Fruit fly (Drosophila melanogaster) whole organism, embryonic: ENCODE data around the gene Dop1R2.

ENCODE experiments used
- ATbp ChIP-seq: fragments of 200-800 bp; sonication (Bioruptor generic); optimal IDR thresholded peaks from 2 replicates; lab custom pipeline; 2017; ENCODE audit warnings: missing biosample characterization, mild to moderate bottlenecking, missing genetic modification characterization, missing genetic modification reagents
- Adf1 ChIP-seq: fragments of 200-800 bp; sonication (Bioruptor generic); IDR thresholded peaks from 2 replicates; pipeline ENCODE4 v1.3.6; 2022; ENCODE audit warnings: missing biosample characterization, missing genetic modification characterization
- Blimp-1 ChIP-seq: fragments of 200-800 bp; sonication (Bioruptor generic); optimal IDR thresholded peaks from 3 replicates; lab custom pipeline; 2018; ENCODE audit warnings: missing biosample characterization, missing genetic modification characterization, mild to moderate bottlenecking, moderate library complexity, missing genetic modification reagents
- CG10267 ChIP-seq: fragments of 200-800 bp; sonication (Bioruptor generic); optimal IDR thresholded peaks from 2 replicates; lab custom pipeline; 2018; ENCODE audit warnings: missing biosample characterization, mild to moderate bottlenecking, missing genetic modification characterization, moderate library complexity
- CG10366 ChIP-seq: fragments of 200-800 bp; sonication (Bioruptor generic); IDR thresholded peaks from 2 replicates; pipeline ENCODE4 v1.3.6; 2022; ENCODE audit warnings: missing biosample characterization, missing genetic modification characterization
- CG10979 ChIP-seq: fragments of 200-800 bp; sonication (Bioruptor generic); optimal IDR thresholded peaks from 2 replicates; lab custom pipeline; 2018; ENCODE audit warnings: missing biosample characterization, mild to moderate bottlenecking, missing genetic modification characterization, moderate library complexity
- CG11504 ChIP-seq: fragments of 200-800 bp; sonication (Bioruptor generic); optimal IDR thresholded peaks from 3 replicates; lab custom pipeline; 2019; ENCODE audit warnings: missing biosample characterization, mild to moderate bottlenecking, missing genetic modification characterization, moderate library complexity
- CG12391 ChIP-seq: fragments of 200-800 bp; sonication (Bioruptor generic); optimal IDR thresholded peaks from 3 replicates; lab custom pipeline; 2018; ENCODE audit warnings: missing biosample characterization, mild to moderate bottlenecking, missing genetic modification characterization, moderate library complexity
- CG13424 ChIP-seq: fragments of 200-800 bp; sonication (Bioruptor generic); optimal IDR thresholded peaks from 2 replicates; lab custom pipeline; 2019; ENCODE audit warnings: missing biosample characterization, mild to moderate bottlenecking, missing genetic modification characterization, moderate library complexity
- CG15269 ChIP-seq: fragments of 200-800 bp; sonication (Bioruptor generic); optimal IDR thresholded peaks from 2 replicates; lab custom pipeline; 2018; ENCODE audit warnings: missing biosample characterization, mild to moderate bottlenecking, missing genetic modification characterization, moderate library complexity
- CG17186 ChIP-seq: fragments of 200-800 bp; sonication (Bioruptor generic); optimal IDR thresholded peaks from 3 replicates; lab custom pipeline; 2017; ENCODE audit warnings: missing biosample characterization, missing genetic modification reagents, missing genetic modification characterization
- CG17328 ChIP-seq: fragments of 200-800 bp; sonication (Bioruptor generic); IDR thresholded peaks from 2 replicates; pipeline ENCODE4 v1.3.6; 2022; ENCODE audit warnings: missing biosample characterization, missing genetic modification characterization
- CG17359 ChIP-seq: fragments of 200-800 bp; sonication (Bioruptor generic); optimal IDR thresholded peaks from 3 replicates; lab custom pipeline; 2018; ENCODE audit warnings: missing biosample characterization, mild to moderate bottlenecking, missing genetic modification characterization, moderate library complexity
- CG18262 ChIP-seq: fragments of 200-800 bp; optimal IDR thresholded peaks from 3 replicates; lab custom pipeline; 2019; ENCODE audit warnings: missing biosample characterization, mild to moderate bottlenecking, missing genetic modification characterization, moderate library complexity
- CG18599 ChIP-seq: fragments of 200-800 bp; sonication (Bioruptor generic); optimal IDR thresholded peaks from 3 replicates; lab custom pipeline; 2017; ENCODE audit warnings: missing biosample characterization, missing genetic modification characterization, mild to moderate bottlenecking, moderate library complexity, missing genetic modification reagents
- CG2120 ChIP-seq: fragments of 200-800 bp; sonication (Bioruptor generic); optimal IDR thresholded peaks from 3 replicates; lab custom pipeline; 2016; ENCODE audit warnings: missing biosample characterization, missing genetic modification characterization
- CG2712 ChIP-seq: fragments of 200-800 bp; optimal IDR thresholded peaks from 3 replicates; lab custom pipeline; 2019; ENCODE audit warnings: missing biosample characterization, mild to moderate bottlenecking, missing genetic modification characterization, moderate library complexity
- CG2875 ChIP-seq: fragments of 200-800 bp; sonication (Bioruptor generic); optimal IDR thresholded peaks from 2 replicates; lab custom pipeline; 2017; ENCODE audit warnings: missing biosample characterization, mild to moderate bottlenecking, missing genetic modification characterization, missing genetic modification reagents
- CG31441 ChIP-seq: fragments of 200-800 bp; sonication (Bioruptor generic); IDR thresholded peaks from 2 replicates; pipeline ENCODE4 v1.3.6; 2022; ENCODE audit warnings: missing biosample characterization, missing genetic modification characterization
- CG4282 ChIP-seq: fragments of 200-800 bp; sonication (Bioruptor generic); optimal IDR thresholded peaks from 2 replicates; lab custom pipeline; 2016; ENCODE audit warnings: missing biosample characterization, missing genetic modification characterization
- CG5953 ChIP-seq: fragments of 200-800 bp; sonication (Bioruptor generic); IDR thresholded peaks from 2 replicates; pipeline ENCODE4 v1.3.6; 2022; ENCODE audit warnings: missing biosample characterization, missing genetic modification characterization
- CG7556 ChIP-seq: fragments of 200-800 bp; sonication (Bioruptor generic); optimal IDR thresholded peaks from 2 replicates; lab custom pipeline; 2017; ENCODE audit warnings: missing biosample characterization, mild to moderate bottlenecking, missing genetic modification characterization
- CG7839 ChIP-seq: fragments of 200-800 bp; sonication (Bioruptor generic); optimal IDR thresholded peaks from 3 replicates; lab custom pipeline; 2018; ENCODE audit warnings: missing biosample characterization, mild to moderate bottlenecking, missing genetic modification characterization, moderate library complexity
- CoRest ChIP-seq: fragments of 200-800 bp; sonication (Bioruptor generic); optimal IDR thresholded peaks from 3 replicates; lab custom pipeline; 2018; ENCODE audit warnings: missing biosample characterization, mild to moderate bottlenecking, missing genetic modification characterization, moderate library complexity
- D19A ChIP-seq: fragments of 200-800 bp; optimal IDR thresholded peaks from 3 replicates; lab custom pipeline; 2019; ENCODE audit warnings: missing biosample characterization, mild to moderate bottlenecking, missing genetic modification characterization, moderate library complexity
- Deaf1 ChIP-seq: fragments of 200-800 bp; optimal IDR thresholded peaks from 3 replicates; lab custom pipeline; 2019; ENCODE audit warnings: missing biosample characterization, mild to moderate bottlenecking, missing genetic modification characterization, moderate library complexity
- Ets65A ChIP-seq: fragments of 200-800 bp; sonication (Bioruptor generic); peaks from one replicate; lab custom pipeline; 2016; ENCODE audit warnings: missing biosample characterization, missing genetic modification characterization
- Hr51 ChIP-seq, 2 experiments: fragments of 200-800 bp; sonication (Bioruptor generic); optimal IDR thresholded peaks; 2 replicates in 1 of 2; 3 replicates in 1 of 2; lab custom pipeline; 2016 to 2018; ENCODE audit warnings: missing biosample characterization in 2 of 2, missing genetic modification characterization in 2 of 2, mild to moderate bottlenecking in 1 of 2, moderate library complexity in 1 of 2
- Nf-YB ChIP-seq: fragments of 200-800 bp; sonication (Bioruptor generic); optimal IDR thresholded peaks from 3 replicates; lab custom pipeline; 2019; ENCODE audit warnings: missing biosample characterization, mild to moderate bottlenecking, missing genetic modification characterization, moderate library complexity
- Nf-YC ChIP-seq: fragments of 200-800 bp; optimal IDR thresholded peaks from 3 replicates; lab custom pipeline; 2019; ENCODE audit warnings: missing biosample characterization, mild to moderate bottlenecking, missing genetic modification characterization, moderate library complexity
- NfI ChIP-seq: fragments of 200-800 bp; sonication (Bioruptor generic); optimal IDR thresholded peaks from 3 replicates; lab custom pipeline; 2018; ENCODE audit warnings: missing biosample characterization, mild to moderate bottlenecking, missing genetic modification characterization, moderate library complexity
- Oli ChIP-seq: fragments of 200-800 bp; sonication (Bioruptor generic); optimal IDR thresholded peaks from 2 replicates; lab custom pipeline; 2018; ENCODE audit warnings: missing biosample characterization, mild to moderate bottlenecking, missing genetic modification characterization, moderate library complexity
- Sox102F ChIP-seq: fragments of 200-800 bp; sonication (Bioruptor generic); optimal IDR thresholded peaks from 2 replicates; lab custom pipeline; 2018; ENCODE audit warnings: missing biosample characterization, mild to moderate bottlenecking, missing genetic modification characterization, moderate library complexity
- ab ChIP-seq: fragments of 200-800 bp; sonication (Bioruptor generic); optimal IDR thresholded peaks from 2 replicates; lab custom pipeline; 2016; ENCODE audit warnings: missing biosample characterization, missing genetic modification characterization
- bsh ChIP-seq, 2 experiments: fragments of 200-800 bp; sonication (Bioruptor generic); optimal IDR thresholded peaks; 2 replicates each; lab custom pipeline; 2017 to 2018; ENCODE audit warnings: mild to moderate bottlenecking in 2 of 2, missing biosample characterization in 2 of 2, missing genetic modification characterization in 2 of 2, moderate library complexity in 1 of 2
- dmrt99B ChIP-seq: fragments of 200-800 bp; sonication (Bioruptor generic); optimal IDR thresholded peaks from 2 replicates; lab custom pipeline; 2018; ENCODE audit warnings: missing biosample characterization, mild to moderate bottlenecking, missing genetic modification characterization, moderate library complexity
- emc ChIP-seq: fragments of 200-800 bp; sonication (Bioruptor generic); optimal IDR thresholded peaks from 2 replicates; lab custom pipeline; 2016; ENCODE audit warnings: missing biosample characterization, missing genetic modification characterization
- ftz-f1 ChIP-seq: fragments of 200-800 bp; sonication (Bioruptor generic); optimal IDR thresholded peaks from 2 replicates; lab custom pipeline; 2016; ENCODE audit warnings: missing biosample characterization, missing genetic modification characterization
- gem ChIP-seq: fragments of 200-800 bp; sonication (Bioruptor generic); optimal IDR thresholded peaks from 2 replicates; lab custom pipeline; 2019; ENCODE audit warnings: missing biosample characterization, mild to moderate bottlenecking, missing genetic modification characterization, moderate library complexity
- grau ChIP-seq: fragments of 200-800 bp; optimal IDR thresholded peaks from 3 replicates; lab custom pipeline; 2019; ENCODE audit warnings: missing biosample characterization, mild to moderate bottlenecking, missing genetic modification characterization, moderate library complexity
- insv ChIP-seq, 2 experiments: fragments of 200-800 bp; sonication (Bioruptor generic); optimal IDR thresholded peaks; 3 replicates each; lab custom pipeline; 2016 to 2018; ENCODE audit warnings: missing biosample characterization in 2 of 2, missing genetic modification characterization in 2 of 2
- pan ChIP-seq, 4 experiments: fragments of >200 bp in 3 of 4; fragments of 200-800 bp in 1 of 4; sonication (Bioruptor generic) in 1 of 4; optimal IDR thresholded peaks in 3 of 4; IDR thresholded peaks in 1 of 4; 2 replicates each; pipeline versions ENCODE4 v1.3.6 to Lab custom; 2017 to 2022; ENCODE audit warnings: missing biosample characterization in 2 of 4, missing genetic modification characterization in 2 of 4, mixed read lengths in 1 of 4
- phol ChIP-seq: fragments of 200-800 bp; sonication (Bioruptor generic); optimal IDR thresholded peaks from 3 replicates; lab custom pipeline; 2018; ENCODE audit warnings: missing biosample characterization, mild to moderate bottlenecking, missing genetic modification characterization, moderate library complexity
- row ChIP-seq: fragments of 200-800 bp; sonication (Bioruptor generic); IDR thresholded peaks from 3 replicates; pipeline ENCODE4 v1.3.6; 2022; ENCODE audit warnings: missing biosample characterization, missing genetic modification characterization
- sens ChIP-seq: fragments of 200-800 bp; sonication (Bioruptor generic); peaks from one replicate; lab custom pipeline; 2016; ENCODE audit warnings: missing biosample characterization, missing genetic modification characterization
- sisA ChIP-seq: fragments of 200-800 bp; sonication (Bioruptor generic); IDR thresholded peaks from 2 replicates; pipeline ENCODE4 v1.3.6; 2022; ENCODE audit warnings: missing biosample characterization, missing genetic modification characterization
- unpg ChIP-seq: fragments of 200-800 bp; sonication (Bioruptor generic); optimal IDR thresholded peaks from 3 replicates; lab custom pipeline; 2018; ENCODE audit warnings: missing biosample characterization, mild to moderate bottlenecking, missing genetic modification characterization, moderate library complexity
- usp ChIP-seq: fragments of >200 bp; optimal IDR thresholded peaks from 2 replicates; lab custom pipeline; 2017; ENCODE audit warnings: missing biosample characterization, missing genetic modification characterization

Gene Dop1R2

dm6 chr3R:29705789-29706303 is 46.1 kb upstream of the Dop1R2 start:
- TF ChIP-seq CG18262 (tag; lab: Kevin White, UChicago) (peak; percentile 2), sisA (GFP tag; lab: Robert Waterston, UW) (peak; percentile 37; the same call in 1 of the 2 replicates), Nf-YB (GFP tag; lab: Kevin White, UChicago) (peak; percentile 79), CG18599 (peak; percentile 31), grau (peak; percentile 14), ftz-f1 (GFP tag; lab: Kevin White, UChicago) (no peak), insv (GFP tag; optimal IDR thresholded peaks at IDR 0.05; lab: Kevin White, UChicago) (no peak), Oli (tag; lab: Kevin White, UChicago) (peak; percentile 22), Sox102F (GFP tag; lab: Kevin White, UChicago) (peak; percentile 44), CG2712 (peak; percentile 20), CG2120 (no peak), usp (no peak), CG4282 (GFP tag; lab: Kevin White, UChicago) (no peak), ab (GFP tag; lab: Kevin White, UChicago) (no peak), bsh (GFP tag; optimal IDR thresholded peaks at IDR 0.05; lab: Kevin White, UChicago) (peak in 1 of 2 experiments; percentile 51), ATbp (GFP tag; lab: Kevin White, UChicago) (peak; percentile 16), CG10366 (GFP tag; lab: Robert Waterston, UW) (no peak), CG15269 (tag; lab: Kevin White, UChicago) (peak; percentile 1), CG12391 (tag; lab: Kevin White, UChicago) (peak; percentile 18), CG17186 (GFP tag; lab: Kevin White, UChicago) (no peak), CG17359 (tag; lab: Kevin White, UChicago) (peak; percentile 5), CG10979 (tag; lab: Kevin White, UChicago) (peak; percentile 23), D19A (tag; lab: Kevin White, UChicago) (peak; percentile 32), CG10267 (tag; lab: Kevin White, UChicago) (peak; percentile 1), CG17328 (GFP tag; lab: Robert Waterston, UW) (0 out of 2 replicates have a peak, but pooled peaks have one; percentile 7), Hr51 (GFP tag; optimal IDR thresholded peaks at IDR 0.05; lab: Kevin White, UChicago) (peak in 1 of 2 experiments; percentile 60), pan (optimal IDR thresholded peaks at IDR 0.05; lab: Kevin White, UChicago) (no peak), pan (GFP tag; optimal IDR thresholded peaks at IDR 0.05 in 1 of 2, IDR thresholded peaks at IDR 0.05 in 1 of 2) (no peak), CG11504 (peak; percentile 36), unpg (peak; percentile 17), row (GFP tag; lab: Robert Waterston, UW) (peak; percentile 60), CG5953 (no peak), Adf1 (no peak), sens (GFP tag; lab: Kevin White, UChicago) (peak; percentile 25), Deaf1 (tag; lab: Kevin White, UChicago) (peak; percentile 22), emc (no peak), Blimp-1 (GFP tag; lab: Kevin White, UChicago) (peak; percentile 31), CG7556 (GFP tag; lab: Kevin White, UChicago) (peak; percentile 31), gem (tag; lab: Kevin White, UChicago) (peak; percentile 52), NfI (GFP tag; lab: Kevin White, UChicago) (no peak), CG31441 (GFP tag; lab: Robert Waterston, UW) (peak; percentile 46), CG2875 (GFP tag; lab: Kevin White, UChicago) (no peak), phol (tag; lab: Kevin White, UChicago) (peak; percentile 12), CoRest (tag; lab: Kevin White, UChicago) (peak; percentile 0), Ets65A (GFP tag; lab: Kevin White, UChicago) (peak; percentile 30), dmrt99B (tag; lab: Kevin White, UChicago) (peak; percentile 65), CG13424 (peak; percentile 30), Nf-YC (tag; lab: Kevin White, UChicago) (peak; percentile 55), CG7839 (tag; lab: Kevin White, UChicago) (peak; percentile 12)
